Fruit fly (Drosophila melanogaster) whole organism, embryonic: Measurements from ENCODE around the gene Spt6.
A peak's percentile ranks its signal among the peaks of the same experiment; 100 is the strongest.

ENCODE experiments used
- CG10147 ChIP-seq: fragments of 200-800 bp; sonication (Bioruptor generic); optimal IDR thresholded peaks from 2 replicates; lab custom pipeline; 2019; ENCODE audit warnings: missing biosample characterization, mild to moderate bottlenecking, missing genetic modification characterization, moderate library complexity
- CG10431 ChIP-seq: fragments of 200-800 bp; sonication (Bioruptor generic); optimal IDR thresholded peaks from 3 replicates; lab custom pipeline; 2018; ENCODE audit warnings: missing biosample characterization, mild to moderate bottlenecking, missing genetic modification characterization
- CG11456 ChIP-seq: fragments of 200-800 bp; sonication (Bioruptor generic); IDR thresholded peaks from 3 replicates; pipeline ENCODE4 v1.3.6; 2022; ENCODE audit warnings: missing biosample characterization, missing genetic modification characterization
- CG12071 ChIP-seq: fragments of 200-800 bp; sonication (Bioruptor generic); optimal IDR thresholded peaks from 3 replicates; lab custom pipeline; 2018; ENCODE audit warnings: missing biosample characterization, mild to moderate bottlenecking, missing genetic modification characterization
- CG16813 ChIP-seq: fragments of 200-800 bp; sonication (Bioruptor generic); IDR thresholded peaks from 3 replicates; pipeline ENCODE4 v1.3.6; 2022; ENCODE audit warnings: missing biosample characterization, missing genetic modification characterization; ENCODE audit not compliant: partially characterized antibody
- CG16815 ChIP-seq: fragments of 200-800 bp; sonication (Bioruptor generic); optimal IDR thresholded peaks from 3 replicates; lab custom pipeline; 2017; ENCODE audit warnings: missing biosample characterization, mild to moderate bottlenecking, missing genetic modification characterization
- CG16863 ChIP-seq: fragments of 200-800 bp; sonication (Bioruptor generic); optimal IDR thresholded peaks from 3 replicates; lab custom pipeline; 2016; ENCODE audit warnings: missing biosample characterization, missing genetic modification characterization
- CG17361 ChIP-seq: fragments of 200-800 bp; sonication (Bioruptor generic); IDR thresholded peaks from 3 replicates; pipeline ENCODE4 v1.3.6; 2022; ENCODE audit warnings: missing biosample characterization, missing genetic modification characterization
- CG17568 ChIP-seq: fragments of 200-800 bp; sonication (Bioruptor generic); optimal IDR thresholded peaks from 2 replicates; lab custom pipeline; 2018; ENCODE audit warnings: missing biosample characterization, mild to moderate bottlenecking, missing genetic modification characterization, moderate library complexity
- CG18599 ChIP-seq: fragments of 200-800 bp; sonication (Bioruptor generic); optimal IDR thresholded peaks from 3 replicates; lab custom pipeline; 2017; ENCODE audit warnings: missing biosample characterization, missing genetic modification characterization, mild to moderate bottlenecking, moderate library complexity, missing genetic modification reagents
- CG18619 ChIP-seq: fragments of 200-800 bp; sonication (Bioruptor generic); optimal IDR thresholded peaks from 3 replicates; lab custom pipeline; 2017; ENCODE audit warnings: missing biosample characterization, mild to moderate bottlenecking, missing genetic modification characterization
- CG2875 ChIP-seq: fragments of 200-800 bp; sonication (Bioruptor generic); optimal IDR thresholded peaks from 2 replicates; lab custom pipeline; 2017; ENCODE audit warnings: missing biosample characterization, mild to moderate bottlenecking, missing genetic modification characterization, missing genetic modification reagents
- CG31388 ChIP-seq: fragments of 200-800 bp; sonication (Bioruptor generic); optimal IDR thresholded peaks from 2 replicates; lab custom pipeline; 2016; ENCODE audit warnings: missing biosample characterization, missing genetic modification characterization
- CG3163 ChIP-seq: fragments of 200-800 bp; sonication (Bioruptor generic); optimal IDR thresholded peaks from 3 replicates; lab custom pipeline; 2016; ENCODE audit warnings: missing biosample characterization, missing genetic modification characterization
- CG3847 ChIP-seq: fragments of 200-800 bp; sonication (Bioruptor generic); IDR thresholded peaks from 2 replicates; pipeline ENCODE4 v1.3.6; 2022; ENCODE audit warnings: missing biosample characterization, missing genetic modification characterization
- CG4282 ChIP-seq: fragments of 200-800 bp; sonication (Bioruptor generic); optimal IDR thresholded peaks from 2 replicates; lab custom pipeline; 2016; ENCODE audit warnings: missing biosample characterization, missing genetic modification characterization
- CG4328 ChIP-seq: fragments of 200-800 bp; sonication (Bioruptor generic); optimal IDR thresholded peaks from 3 replicates; lab custom pipeline; 2017; ENCODE audit warnings: missing biosample characterization, missing genetic modification reagents, missing genetic modification characterization
- CG6654 ChIP-seq: fragments of 200-800 bp; sonication (Bioruptor generic); optimal IDR thresholded peaks from 2 replicates; lab custom pipeline; 2017; ENCODE audit warnings: missing biosample characterization, mild to moderate bottlenecking, missing genetic modification characterization
- CG7839 ChIP-seq: fragments of 200-800 bp; sonication (Bioruptor generic); optimal IDR thresholded peaks from 3 replicates; lab custom pipeline; 2018; ENCODE audit warnings: missing biosample characterization, mild to moderate bottlenecking, missing genetic modification characterization, moderate library complexity
- CG8478 ChIP-seq: fragments of >200 bp; optimal IDR thresholded peaks from 2 replicates; lab custom pipeline; 2018
- CG9817 ChIP-seq: fragments of 200-800 bp; sonication (Bioruptor generic); optimal IDR thresholded peaks from 2 replicates; lab custom pipeline; 2018; ENCODE audit warnings: missing biosample characterization, mild to moderate bottlenecking, missing genetic modification characterization, moderate library complexity
- Chrac-16 ChIP-seq: fragments of 200-800 bp; sonication (Bioruptor generic); optimal IDR thresholded peaks from 3 replicates; lab custom pipeline; 2016; ENCODE audit warnings: missing biosample characterization, missing genetic modification characterization
- D ChIP-seq, 2 experiments: fragments of 200-800 bp in 1 of 2; fragments of >200 bp in 1 of 2; sonication (Bioruptor generic) in 1 of 2; optimal IDR thresholded peaks; 2 replicates in 1 of 2; 3 replicates in 1 of 2; lab custom pipeline; 2017; ENCODE audit warnings: mild to moderate bottlenecking in 1 of 2, missing biosample characterization in 1 of 2, missing genetic modification characterization in 1 of 2, missing genetic modification reagents in 1 of 2
- E2f2 ChIP-seq: fragments of 200-800 bp; sonication (Bioruptor generic); IDR thresholded peaks from 2 replicates; pipeline ENCODE4 v1.3.6; 2022; ENCODE audit warnings: missing biosample characterization, missing genetic modification characterization
- H2.0 ChIP-seq: fragments of 200-800 bp; sonication (Bioruptor generic); IDR thresholded peaks from 2 replicates; pipeline ENCODE4 v1.3.6; 2022; ENCODE audit warnings: missing biosample characterization, missing genetic modification characterization
- NC2α ChIP-seq: fragments of 200-800 bp; sonication (Bioruptor generic); optimal IDR thresholded peaks from 2 replicates; lab custom pipeline; 2016; ENCODE audit warnings: missing biosample characterization, missing genetic modification characterization
- NC2β ChIP-seq: fragments of 200-800 bp; sonication (Bioruptor generic); optimal IDR thresholded peaks from 2 replicates; lab custom pipeline; 2016; ENCODE audit warnings: missing biosample characterization, missing genetic modification characterization
- NFAT ChIP-seq: fragments of 200-800 bp; sonication (Bioruptor generic); IDR thresholded peaks from 2 replicates; pipeline ENCODE4 v1.3.6; 2022; ENCODE audit warnings: missing biosample characterization, missing genetic modification characterization
- Oaz ChIP-seq: fragments of 200-800 bp; sonication (Bioruptor generic); IDR thresholded peaks from 2 replicates; pipeline ENCODE4 v1.3.6; 2022; ENCODE audit warnings: missing biosample characterization, missing genetic modification characterization
- Opbp ChIP-seq: fragments of 200-800 bp; sonication (Bioruptor generic); IDR thresholded peaks from 3 replicates; pipeline ENCODE4 v1.3.6; 2022; ENCODE audit warnings: missing biosample characterization, missing genetic modification characterization; ENCODE audit not compliant: partially characterized antibody
- PHDP ChIP-seq: fragments of 200-800 bp; sonication (Bioruptor generic); optimal IDR thresholded peaks from 3 replicates; lab custom pipeline; 2018; ENCODE audit warnings: missing biosample characterization, mild to moderate bottlenecking, missing genetic modification characterization, moderate library complexity
- Tbp ChIP-seq: fragments of >200 bp; optimal IDR thresholded peaks from 2 replicates; lab custom pipeline; 2018; ENCODE audit warnings: missing biosample characterization, missing genetic modification characterization
- Xrp1 ChIP-seq: fragments of 200-800 bp; sonication (Bioruptor generic); IDR thresholded peaks from 2 replicates; pipeline ENCODE4 v1.3.6; 2022; ENCODE audit warnings: missing biosample characterization, missing genetic modification characterization
- az2 ChIP-seq: fragments of 200-800 bp; sonication (Bioruptor generic); optimal IDR thresholded peaks from 3 replicates; lab custom pipeline; 2016; ENCODE audit warnings: missing biosample characterization, missing genetic modification characterization
- bowl ChIP-seq: fragments of 200-800 bp; sonication (Bioruptor generic); IDR thresholded peaks from 2 replicates; pipeline ENCODE4 v1.3.6; 2022; ENCODE audit warnings: missing biosample characterization, missing genetic modification characterization
- fd102C ChIP-seq: fragments of 200-800 bp; sonication (Bioruptor generic); optimal IDR thresholded peaks from 2 replicates; lab custom pipeline; 2018; ENCODE audit warnings: missing biosample characterization, mild to moderate bottlenecking, missing genetic modification characterization, moderate library complexity
- gcm ChIP-seq: fragments of 200-800 bp; sonication (Bioruptor generic); optimal IDR thresholded peaks from 2 replicates; lab custom pipeline; 2019; ENCODE audit warnings: missing biosample characterization, mild to moderate bottlenecking, missing genetic modification characterization, moderate library complexity
- gfzf ChIP-seq: fragments of 200-800 bp; sonication (Bioruptor generic); optimal IDR thresholded peaks from 2 replicates; lab custom pipeline; 2016; ENCODE audit warnings: missing biosample characterization, mild to moderate bottlenecking, missing genetic modification characterization, moderate library complexity
- gsb ChIP-seq: fragments of 200-800 bp; sonication (Bioruptor generic); IDR thresholded peaks from 2 replicates; pipeline ENCODE4 v1.3.6; 2022; ENCODE audit warnings: missing biosample characterization, missing genetic modification characterization
- gt ChIP-seq: fragments of 200-800 bp; sonication (Bioruptor generic); IDR thresholded peaks from 2 replicates; pipeline ENCODE4 v1.3.6; 2022; ENCODE audit warnings: missing biosample characterization, missing genetic modification characterization
- insv ChIP-seq, 2 experiments: fragments of 200-800 bp; sonication (Bioruptor generic); optimal IDR thresholded peaks; 3 replicates each; lab custom pipeline; 2016 to 2018; ENCODE audit warnings: missing biosample characterization in 2 of 2, missing genetic modification characterization in 2 of 2
- ken ChIP-seq: fragments of 200-800 bp; sonication (Bioruptor generic); IDR thresholded peaks from 3 replicates; pipeline ENCODE4 v1.3.6; 2022; ENCODE audit warnings: missing biosample characterization, missing genetic modification characterization
- row ChIP-seq: fragments of 200-800 bp; sonication (Bioruptor generic); IDR thresholded peaks from 3 replicates; pipeline ENCODE4 v1.3.6; 2022; ENCODE audit warnings: missing biosample characterization, missing genetic modification characterization
- sr ChIP-seq: fragments of 200-800 bp; sonication (Bioruptor generic); IDR thresholded peaks from 3 replicates; pipeline ENCODE4 v1.3.6; 2022; ENCODE audit warnings: missing biosample characterization, missing genetic modification characterization
- tup ChIP-seq: fragments of 200-800 bp; sonication (Bioruptor generic); optimal IDR thresholded peaks from 2 replicates; lab custom pipeline; 2016; ENCODE audit warnings: missing biosample characterization, mild to moderate bottlenecking, missing genetic modification characterization, moderate library complexity
- vfl ChIP-seq: fragments of 200-800 bp; sonication (Bioruptor generic); optimal IDR thresholded peaks from 2 replicates; lab custom pipeline; 2016; ENCODE audit warnings: missing biosample characterization, missing genetic modification characterization
- wdn ChIP-seq: fragments of 200-800 bp; sonication (Bioruptor generic); IDR thresholded peaks from 2 replicates; pipeline ENCODE4 v1.3.6; 2022; ENCODE audit warnings: missing biosample characterization, missing genetic modification characterization

Spt6 gene

DNA sequence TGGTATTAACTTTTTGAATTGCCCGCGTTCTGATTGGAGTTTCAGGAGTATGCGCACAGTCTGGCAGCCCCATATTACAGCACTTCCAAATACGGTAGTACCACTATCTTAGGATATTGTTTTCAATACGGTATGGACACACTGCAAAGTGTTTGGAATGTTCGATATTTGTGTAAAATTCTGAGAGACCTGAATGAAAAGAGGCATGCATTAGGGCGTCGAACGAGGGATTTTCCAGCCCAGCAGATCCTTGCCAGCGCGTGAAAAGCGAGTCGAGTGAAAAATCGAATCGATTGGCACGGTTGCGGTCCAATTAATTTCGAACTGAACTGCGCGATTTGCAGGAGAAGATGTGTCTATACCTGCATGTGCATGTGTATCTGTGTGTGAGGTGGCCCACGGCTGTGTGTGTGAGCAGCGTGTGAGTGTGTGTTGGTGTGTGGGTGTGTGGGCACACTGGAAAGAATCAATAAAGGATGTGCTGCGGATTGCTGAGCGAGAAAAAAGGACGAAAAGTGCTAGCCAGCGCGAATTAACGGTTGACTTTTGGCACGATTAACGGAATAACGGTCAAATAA, 42.0 kb upstream of the Spt6 start, which contains the start of gene dtn (continued):
- TF ChIP-seq Opbp (GFP tag; lab: Robert Waterston, UW) (0 out of 3 replicates have a peak, but pooled peaks have one; percentile 13), bowl (GFP tag; lab: Robert Waterston, UW) (no peak), CG9817 (tag; lab: Kevin White, UChicago) (no peak), gsb (no peak), CG16813 (no peak), fd102C (GFP tag; lab: Kevin White, UChicago) (no peak), CG3847 (GFP tag; lab: Robert Waterston, UW) (peak; percentile 33; the same call in 1 of the 2 replicates), NC2β (GFP tag; lab: Kevin White, UChicago) (peak; percentile 3), gfzf (GFP tag; lab: Kevin White, UChicago) (peak; percentile 85), CG12071 (GFP tag; lab: Kevin White, UChicago) (no peak), Oaz (GFP tag; lab: Robert Waterston, UW) (no peak), CG8478 (lab: Kevin White, UChicago) (peak; percentile 92), gt (GFP tag; lab: Robert Waterston, UW) (no peak), NFAT (GFP tag; lab: Robert Waterston, UW) (no peak), row (GFP tag; lab: Robert Waterston, UW) (no peak), CG16863 (GFP tag; lab: Kevin White, UChicago) (no peak), Chrac-16 (GFP tag; lab: Kevin White, UChicago) (no peak), CG18619 (GFP tag; lab: Kevin White, UChicago) (no peak), az2 (GFP tag; lab: Kevin White, UChicago) (no peak), sr (GFP tag; lab: Robert Waterston, UW) (0 out of 3 replicates have a peak, but pooled peaks have one; percentile 8), CG17568 (no peak), D (optimal IDR thresholded peaks at IDR 0.05; lab: Kevin White, UChicago) (peak; percentile 57), D (GFP tag; optimal IDR thresholded peaks at IDR 0.05; lab: Kevin White, UChicago) (no peak), wdn (GFP tag; lab: Robert Waterston, UW) (no peak), Xrp1 (GFP tag; lab: Robert Waterston, UW) (no peak), vfl (GFP tag; lab: Kevin White, UChicago) (no peak), tup (GFP tag; lab: Kevin White, UChicago) (no peak), Tbp (GFP tag; lab: Kevin White, UChicago) (no peak), NC2α (GFP tag; lab: Kevin White, UChicago) (no peak), CG17361 (no peak), PHDP (tag; lab: Kevin White, UChicago) (no peak), CG4282 (GFP tag; lab: Kevin White, UChicago) (no peak), CG10147 (peak; percentile 5), CG7839 (tag; lab: Kevin White, UChicago) (no peak), E2f2 (GFP tag; lab: Robert Waterston, UW) (peak; percentile 84), CG31388 (GFP tag; lab: Kevin White, UChicago) (no peak), CG6654 (GFP tag; lab: Kevin White, UChicago) (no peak), CG4328 (GFP tag; lab: Kevin White, UChicago) (no peak), CG3163 (no peak), ken (GFP tag; lab: Robert Waterston, UW) (no peak), CG16815 (GFP tag; lab: Kevin White, UChicago) (no peak), CG11456 (GFP tag; lab: Robert Waterston, UW) (no peak), CG18599 (GFP tag; lab: Kevin White, UChicago) (no peak), CG2875 (GFP tag; lab: Kevin White, UChicago) (no peak), insv (GFP tag; optimal IDR thresholded peaks at IDR 0.05; lab: Kevin White, UChicago) (peak; percentile 79 to 95), CG10431 (GFP tag; lab: Kevin White, UChicago) (no peak), H2.0 (GFP tag; lab: Robert Waterston, UW) (no peak), gcm (GFP tag; lab: Kevin White, UChicago) (no peak)
